Fruit fly (Drosophila melanogaster) whole organism, embryonic: ENCODE results near the gene CG1774.

ENCODE experiments used
- Atf3 ChIP-seq: fragments of 200-800 bp; sonication (Bioruptor generic); optimal IDR thresholded peaks from 3 replicates; lab custom pipeline; 2016; ENCODE audit warnings: missing biosample characterization, missing genetic modification characterization
- CG10321 ChIP-seq: fragments of 200-800 bp; sonication (Bioruptor generic); IDR thresholded peaks from 2 replicates; pipeline ENCODE4 v1.3.6; 2022; ENCODE audit warnings: missing biosample characterization, missing genetic modification characterization
- CG11085 ChIP-seq: fragments of 200-800 bp; sonication (Bioruptor generic); IDR thresholded peaks from 2 replicates; pipeline ENCODE4 v1.3.6; 2022; ENCODE audit warnings: missing biosample characterization, missing genetic modification characterization
- CG12155 ChIP-seq: fragments of 200-800 bp; sonication (Bioruptor generic); optimal IDR thresholded peaks from 3 replicates; lab custom pipeline; 2016; ENCODE audit warnings: missing biosample characterization, missing genetic modification characterization
- CG13894 ChIP-seq: fragments of 200-800 bp; sonication (Bioruptor generic); optimal IDR thresholded peaks from 3 replicates; lab custom pipeline; 2018; ENCODE audit warnings: missing biosample characterization, mild to moderate bottlenecking, missing genetic modification characterization, moderate library complexity
- CG17359 ChIP-seq: fragments of 200-800 bp; sonication (Bioruptor generic); optimal IDR thresholded peaks from 3 replicates; lab custom pipeline; 2018; ENCODE audit warnings: missing biosample characterization, mild to moderate bottlenecking, missing genetic modification characterization, moderate library complexity
- CG17829 ChIP-seq: fragments of 200-800 bp; optimal IDR thresholded peaks from 2 replicates; lab custom pipeline; 2019; ENCODE audit warnings: missing biosample characterization, mild to moderate bottlenecking, missing genetic modification characterization, moderate library complexity
- CG18011 ChIP-seq: fragments of 200-800 bp; sonication (Bioruptor generic); optimal IDR thresholded peaks from 2 replicates; lab custom pipeline; 2017; ENCODE audit warnings: missing biosample characterization, missing genetic modification characterization, mild to moderate bottlenecking, moderate library complexity, missing genotype
- CG2120 ChIP-seq: fragments of 200-800 bp; sonication (Bioruptor generic); optimal IDR thresholded peaks from 3 replicates; lab custom pipeline; 2016; ENCODE audit warnings: missing biosample characterization, missing genetic modification characterization
- CG2678 ChIP-seq: fragments of 200-800 bp; sonication (Bioruptor generic); optimal IDR thresholded peaks from 3 replicates; lab custom pipeline; 2019; ENCODE audit warnings: missing biosample characterization, mild to moderate bottlenecking, missing genetic modification characterization, moderate library complexity
- CG30403 ChIP-seq: fragments of 200-800 bp; sonication (Bioruptor generic); optimal IDR thresholded peaks from 3 replicates; lab custom pipeline; 2016; ENCODE audit warnings: missing biosample characterization, missing genetic modification characterization
- CG31224 ChIP-seq: fragments of 200-800 bp; sonication (Bioruptor generic); IDR thresholded peaks from 2 replicates; pipeline ENCODE4 v1.3.6; 2022; ENCODE audit warnings: missing biosample characterization, missing genetic modification characterization
- CG6813 ChIP-seq: fragments of 200-800 bp; sonication (Bioruptor generic); optimal IDR thresholded peaks from 2 replicates; lab custom pipeline; 2017; ENCODE audit warnings: missing biosample characterization, missing genetic modification characterization, mild to moderate bottlenecking, moderate library complexity, missing genetic modification reagents
- CG7556 ChIP-seq: fragments of 200-800 bp; sonication (Bioruptor generic); optimal IDR thresholded peaks from 2 replicates; lab custom pipeline; 2017; ENCODE audit warnings: missing biosample characterization, mild to moderate bottlenecking, missing genetic modification characterization
- CG7786 ChIP-seq: fragments of 200-800 bp; sonication (Bioruptor generic); optimal IDR thresholded peaks from 2 replicates; lab custom pipeline; 2016; ENCODE audit warnings: missing biosample characterization, missing genetic modification characterization
- CG7963 ChIP-seq: fragments of 200-800 bp; sonication (Bioruptor generic); IDR thresholded peaks from 3 replicates; pipeline ENCODE4 v1.3.6; 2022; ENCODE audit warnings: missing biosample characterization, missing genetic modification characterization; ENCODE audit not compliant: partially characterized antibody
- Camta ChIP-seq: fragments of 200-800 bp; sonication (Bioruptor generic); optimal IDR thresholded peaks from 2 replicates; lab custom pipeline; 2016; ENCODE audit warnings: missing biosample characterization, missing genetic modification characterization
- Dbx ChIP-seq: fragments of 200-800 bp; sonication (Bioruptor generic); IDR thresholded peaks from 3 replicates; pipeline ENCODE4 v1.3.6; 2022; ENCODE audit warnings: missing biosample characterization, missing genetic modification characterization
- Dip2 ChIP-seq: fragments of 200-800 bp; sonication (Bioruptor generic); IDR thresholded peaks from 2 replicates; pipeline ENCODE4 v1.3.6; 2022; ENCODE audit warnings: missing biosample characterization, missing genetic modification characterization
- Fer1 ChIP-seq: fragments of 200-800 bp; sonication (Bioruptor generic); optimal IDR thresholded peaks from 2 replicates; lab custom pipeline; 2017; ENCODE audit warnings: missing biosample characterization, mild to moderate bottlenecking, missing genetic modification characterization
- Fer3 ChIP-seq: fragments of 200-800 bp; sonication (Bioruptor generic); optimal IDR thresholded peaks from 2 replicates; lab custom pipeline; 2018; ENCODE audit warnings: missing biosample characterization, mild to moderate bottlenecking, missing genetic modification characterization, moderate library complexity
- H2.0 ChIP-seq: fragments of 200-800 bp; sonication (Bioruptor generic); IDR thresholded peaks from 2 replicates; pipeline ENCODE4 v1.3.6; 2022; ENCODE audit warnings: missing biosample characterization, missing genetic modification characterization
- Hmr ChIP-seq: fragments of 200-800 bp; sonication (Bioruptor generic); optimal IDR thresholded peaks from 3 replicates; lab custom pipeline; 2017; ENCODE audit warnings: mild to moderate bottlenecking, missing biosample characterization, missing genetic modification reagents, missing genetic modification characterization
- Hr51 ChIP-seq, 2 experiments: fragments of 200-800 bp; sonication (Bioruptor generic); optimal IDR thresholded peaks; 2 replicates in 1 of 2; 3 replicates in 1 of 2; lab custom pipeline; 2016 to 2018; ENCODE audit warnings: missing biosample characterization in 2 of 2, missing genetic modification characterization in 2 of 2, mild to moderate bottlenecking in 1 of 2, moderate library complexity in 1 of 2
- Mad ChIP-seq: fragments of 200-800 bp; sonication (Bioruptor generic); optimal IDR thresholded peaks from 2 replicates; lab custom pipeline; 2016; ENCODE audit warnings: missing biosample characterization, missing genetic modification characterization
- Max ChIP-seq: fragments of 200-800 bp; sonication (Bioruptor generic); optimal IDR thresholded peaks from 2 replicates; lab custom pipeline; 2016; ENCODE audit warnings: missing biosample characterization, mild to moderate bottlenecking, missing genetic modification characterization
- Med ChIP-seq: fragments of 200-800 bp; sonication (Bioruptor generic); peaks from one replicate; lab custom pipeline; 2016; ENCODE audit warnings: missing biosample characterization, missing genetic modification characterization, mild to moderate bottlenecking, inconsistent platforms, moderate library complexity
- Meics ChIP-seq: fragments of 200-800 bp; sonication (Bioruptor generic); optimal IDR thresholded peaks from 2 replicates; lab custom pipeline; 2017; ENCODE audit warnings: missing biosample characterization, mild to moderate bottlenecking, missing genetic modification characterization
- Nf-YC ChIP-seq: fragments of 200-800 bp; optimal IDR thresholded peaks from 3 replicates; lab custom pipeline; 2019; ENCODE audit warnings: missing biosample characterization, mild to moderate bottlenecking, missing genetic modification characterization, moderate library complexity
- Optix ChIP-seq: fragments of 200-800 bp; sonication (Bioruptor generic); IDR thresholded peaks from 3 replicates; pipeline ENCODE4 v1.3.6; 2022; ENCODE audit warnings: missing biosample characterization, missing genetic modification characterization
- Ptx1 ChIP-seq: fragments of 200-800 bp; sonication (Bioruptor generic); IDR thresholded peaks from 2 replicates; pipeline ENCODE4 v1.3.6; 2022; ENCODE audit warnings: missing biosample characterization, missing genetic modification characterization
- Rfx ChIP-seq: fragments of 200-800 bp; sonication (Bioruptor generic); IDR thresholded peaks from 2 replicates; pipeline ENCODE4 v1.3.6; 2022; ENCODE audit warnings: missing biosample characterization, missing genetic modification characterization
- Scr ChIP-seq: fragments of 200-800 bp; sonication (Bioruptor generic); IDR thresholded peaks from 2 replicates; pipeline ENCODE4 v1.3.6; 2022; ENCODE audit warnings: missing biosample characterization, missing genetic modification characterization; ENCODE audit not compliant: partially characterized antibody
- Xbp1 ChIP-seq: fragments of 200-800 bp; sonication (Bioruptor generic); optimal IDR thresholded peaks from 3 replicates; lab custom pipeline; 2016; ENCODE audit warnings: missing biosample characterization, mild to moderate bottlenecking, missing genetic modification characterization
- bcd ChIP-seq: fragments of 200-800 bp; sonication (Bioruptor generic); optimal IDR thresholded peaks from 2 replicates; lab custom pipeline; 2017; ENCODE audit warnings: missing biosample characterization, mild to moderate bottlenecking, missing genetic modification characterization
- bowl ChIP-seq: fragments of 200-800 bp; sonication (Bioruptor generic); IDR thresholded peaks from 2 replicates; pipeline ENCODE4 v1.3.6; 2022; ENCODE audit warnings: missing biosample characterization, missing genetic modification characterization
- dysf ChIP-seq: fragments of 200-800 bp; sonication (Bioruptor generic); IDR thresholded peaks from 3 replicates; pipeline ENCODE4 v1.3.6; 2022; ENCODE audit warnings: missing biosample characterization, missing genetic modification characterization
- esg ChIP-seq: fragments of 200-800 bp; sonication (Bioruptor generic); conservative IDR thresholded peaks from 2 replicates; pipeline ENCODE4 v1.3.6; 2022; ENCODE audit warnings: missing biosample characterization, missing genetic modification characterization
- grau ChIP-seq: fragments of 200-800 bp; optimal IDR thresholded peaks from 3 replicates; lab custom pipeline; 2019; ENCODE audit warnings: missing biosample characterization, mild to moderate bottlenecking, missing genetic modification characterization, moderate library complexity
- hkb ChIP-seq, 2 experiments: fragments of 200-800 bp in 1 of 2; fragments of >200 bp in 1 of 2; sonication (Bioruptor generic) in 1 of 2; IDR thresholded peaks in 1 of 2; optimal IDR thresholded peaks in 1 of 2; 2 replicates each; pipeline versions ENCODE4 v1.3.6 to Lab custom; 2017 to 2022; ENCODE audit warnings: missing biosample characterization in 1 of 2, missing genetic modification characterization in 1 of 2
- kni ChIP-seq: fragments of 200-800 bp; sonication (Bioruptor generic); optimal IDR thresholded peaks from 3 replicates; lab custom pipeline; 2017; ENCODE audit warnings: mild to moderate bottlenecking, missing biosample characterization, missing genetic modification reagents, missing genetic modification characterization
- mam ChIP-seq: fragments of 200-800 bp; sonication (Bioruptor generic); optimal IDR thresholded peaks from 3 replicates; lab custom pipeline; 2016; ENCODE audit warnings: missing biosample characterization, missing genetic modification characterization
- onecut ChIP-seq: fragments of 200-800 bp; sonication (Bioruptor generic); IDR thresholded peaks from 2 replicates; pipeline ENCODE4 v1.3.6; 2022; ENCODE audit warnings: missing biosample characterization, missing genetic modification characterization
- pho ChIP-seq: fragments of 200-800 bp; sonication (Bioruptor generic); optimal IDR thresholded peaks from 2 replicates; lab custom pipeline; 2016; ENCODE audit warnings: missing biosample characterization, missing genetic modification characterization
- row ChIP-seq: fragments of 200-800 bp; sonication (Bioruptor generic); IDR thresholded peaks from 3 replicates; pipeline ENCODE4 v1.3.6; 2022; ENCODE audit warnings: missing biosample characterization, missing genetic modification characterization
- slbo ChIP-seq: fragments of 200-800 bp; sonication (Bioruptor generic); IDR thresholded peaks from 2 replicates; pipeline ENCODE4 v1.3.6; 2022; ENCODE audit warnings: missing biosample characterization, missing genetic modification characterization
- sob ChIP-seq: fragments of 200-800 bp; sonication (Bioruptor generic); IDR thresholded peaks from 2 replicates; pipeline ENCODE4 v1.3.6; 2022; ENCODE audit warnings: missing biosample characterization, missing genetic modification characterization
- tin ChIP-seq: fragments of 200-800 bp; sonication (Bioruptor generic); optimal IDR thresholded peaks from 3 replicates; lab custom pipeline; 2016; ENCODE audit warnings: missing biosample characterization, missing genetic modification characterization
- tx ChIP-seq: fragments of 200-800 bp; sonication (Bioruptor generic); optimal IDR thresholded peaks from 2 replicates; lab custom pipeline; 2016; ENCODE audit warnings: missing biosample characterization, missing genetic modification characterization
- vvl ChIP-seq: fragments of 200-800 bp; sonication (Bioruptor generic); IDR thresholded peaks from 2 replicates; pipeline ENCODE4 v1.3.6; 2022; ENCODE audit warnings: missing biosample characterization, missing genetic modification characterization
- zfh1 ChIP-seq: fragments of 200-800 bp; sonication (Bioruptor generic); IDR thresholded peaks from 3 replicates; pipeline ENCODE4 v1.3.6; 2022; ENCODE audit warnings: missing biosample characterization, missing genetic modification characterization

CG1774 gene

dm6 chr3R:31630376-31630775 is 37.8 kb downstream of the CG1774 start (continued):
- TF ChIP-seq Meics (GFP tag; lab: Kevin White, UChicago) (peak; percentile 25), Hmr (GFP tag; lab: Kevin White, UChicago) (peak; percentile 60), grau (peak; percentile 4), mam (GFP tag; lab: Kevin White, UChicago) (peak; percentile 36), CG11085 (GFP tag; lab: Robert Waterston, UW) (no peak), esg (GFP tag; lab: Robert Waterston, UW) (0 out of 2 replicates have a peak, but pooled peaks have one; percentile 12), pho (GFP tag; lab: Kevin White, UChicago) (peak; percentile 29), zfh1 (GFP tag; lab: Robert Waterston, UW) (0 out of 3 replicates have a peak, but pooled peaks have one; percentile 20), CG7556 (peak; percentile 20), Hr51 (GFP tag; optimal IDR thresholded peaks at IDR 0.05; lab: Kevin White, UChicago) (peak in 1 of 2 experiments; percentile 24), Ptx1 (GFP tag; lab: Robert Waterston, UW) (peak; percentile 27), Dip2 (GFP tag; lab: Robert Waterston, UW) (no peak), CG12155 (GFP tag; lab: Kevin White, UChicago) (peak; percentile 2), slbo (GFP tag; lab: Robert Waterston, UW) (peak; percentile 68), Rfx (GFP tag; lab: Robert Waterston, UW) (peak; percentile 63), hkb (optimal IDR thresholded peaks at IDR 0.05; lab: Kevin White, UChicago) (no peak), hkb (GFP tag; IDR thresholded peaks at IDR 0.05; lab: Robert Waterston, UW) (no peak), Fer1 (GFP tag; lab: Kevin White, UChicago) (peak; percentile 37), CG2120 (GFP tag; lab: Kevin White, UChicago) (peak; percentile 69), dysf (peak; percentile 46; the same call in 1 of the 3 replicates), CG2678 (tag; lab: Kevin White, UChicago) (peak; percentile 15), row (GFP tag; lab: Robert Waterston, UW) (peak; percentile 62), vvl (GFP tag; lab: Robert Waterston, UW) (peak; percentile 34), CG6813 (GFP tag; lab: Kevin White, UChicago) (peak; percentile 7), Med (GFP tag; lab: Kevin White, UChicago) (peak; percentile 82), H2.0 (GFP tag; lab: Robert Waterston, UW) (0 out of 2 replicates have a peak, but pooled peaks have one; percentile 25), CG7786 (GFP tag; lab: Kevin White, UChicago) (peak; percentile 16), CG31224 (GFP tag; lab: Robert Waterston, UW) (no peak), sob (peak; percentile 48; the same call in 1 of the 2 replicates), CG13894 (peak; percentile 1), Atf3 (GFP tag; lab: Kevin White, UChicago) (no peak), Dbx (peak; percentile 38; the same call in 1 of the 3 replicates)

- no peak for TF ChIP-seq Nf-YC (tag; lab: Kevin White, UChicago)
- no peak for TF ChIP-seq Fer3 (tag; lab: Kevin White, UChicago)
- 0 out of 3 replicates have a peak, but pooled peaks have one; percentile 6 for TF ChIP-seq Optix (GFP tag; lab: Robert Waterston, UW)
- peak; percentile 8 for TF ChIP-seq CG17359 (tag; lab: Kevin White, UChicago)
- no peak for TF ChIP-seq CG17829 (tag; lab: Kevin White, UChicago)
- no peak for TF ChIP-seq bowl (GFP tag; lab: Robert Waterston, UW)
- TF ChIP-seq CG30403 (GFP tag; lab: Kevin White, UChicago): peak; percentile 16
- TF ChIP-seq kni (GFP tag; lab: Kevin White, UChicago): no peak
- no peak for TF ChIP-seq onecut (GFP tag; lab: Robert Waterston, UW)
- no peak for TF ChIP-seq CG10321 (GFP tag; lab: Robert Waterston, UW)
- TF ChIP-seq Max: no peak
- TF ChIP-seq tx (GFP tag; lab: Kevin White, UChicago): no peak
- TF ChIP-seq Scr (GFP tag; lab: Robert Waterston, UW): no peak
- no peak for TF ChIP-seq Camta (GFP tag; lab: Kevin White, UChicago)
- no peak for TF ChIP-seq Mad (GFP tag; lab: Kevin White, UChicago)
- TF ChIP-seq bcd: no peak
- no peak for TF ChIP-seq CG18011 (GFP tag; lab: Kevin White, UChicago)
- TF ChIP-seq Xbp1 (GFP tag; lab: Kevin White, UChicago): peak; percentile 33
- peak; percentile 5 for TF ChIP-seq tin (GFP tag; lab: Kevin White, UChicago)
- no peak for TF ChIP-seq hkb (optimal IDR thresholded peaks at IDR 0.05; lab: Kevin White, UChicago)
- no peak for TF ChIP-seq hkb (GFP tag; IDR thresholded peaks at IDR 0.05; lab: Robert Waterston, UW)
- no peak for TF ChIP-seq CG7963 (GFP tag; lab: Robert Waterston, UW)
Measured at dm6 chr3R:31632316-31632715, 39.7 kb downstream of the CG1774 start.
